Worm (Caenorhabditis elegans) whole organism, young adult: ENCODE data around the gene T22D1.1.

Source experiments
- B0019.2 ChIP-seq: fragments of 200-800 bp; sonication (Bioruptor generic); conservative IDR thresholded peaks from 2 replicates; pipeline ENCODE4 v1.3.6; 2022; ENCODE audit warnings: missing genetic modification reagents, missing genetic modification characterization, missing compliant biosample characterization
- B0035.1 ChIP-seq: sonication (generic microtip); optimal IDR thresholded peaks from 2 replicates; lab custom pipeline; 2016; ENCODE audit warnings: missing genetic modification characterization, mild to moderate bottlenecking, missing compliant biosample characterization, missing genotype, missing genetic modification reagents
- B0261.1 ChIP-seq: sonication (generic microtip); optimal IDR thresholded peaks from 2 replicates; lab custom pipeline; 2016; ENCODE audit warnings: mild to moderate bottlenecking, missing genetic modification characterization, moderate library complexity, missing compliant biosample characterization
- F22D6.2 ChIP-seq: sonication (generic microtip); optimal IDR thresholded peaks from 2 replicates; lab custom pipeline; 2016; ENCODE audit warnings: mild to moderate bottlenecking, missing genetic modification characterization, missing compliant biosample characterization
- F37B4.10 ChIP-seq: fragments of 200-800 bp; sonication (Bioruptor generic); IDR thresholded peaks from 2 replicates; pipeline ENCODE4 v1.3.6; 2022; ENCODE audit warnings: missing genetic modification characterization, missing compliant biosample characterization
- F49E8.2 ChIP-seq: sonication (generic microtip); optimal IDR thresholded peaks from 3 replicates; lab custom pipeline; 2017; ENCODE audit warnings: missing genetic modification characterization, mild to moderate bottlenecking, missing compliant biosample characterization, antibody characterized with exemption, moderate library complexity; ENCODE audit not compliant: insufficient read depth
- K12H6.12 ChIP-seq: fragments of 200-800 bp; sonication (Bioruptor generic); optimal IDR thresholded peaks from 2 replicates; lab custom pipeline; 2018; ENCODE audit warnings: mild to moderate bottlenecking, missing genetic modification characterization, missing compliant biosample characterization
- T26A5.8 ChIP-seq: sonication (generic microtip); optimal IDR thresholded peaks from 2 replicates; lab custom pipeline; 2016; ENCODE audit warnings: missing genetic modification characterization, missing compliant biosample characterization
- Y56A3A.18 ChIP-seq: fragments of 200-800 bp; sonication (Bioruptor generic); IDR thresholded peaks from 2 replicates; pipeline ENCODE4 v1.3.6; 2022; ENCODE audit warnings: missing genetic modification reagents, missing genetic modification characterization, missing compliant biosample characterization
- Y67H2A.10 ChIP-seq: fragments of 200-800 bp; sonication (Bioruptor generic); conservative IDR thresholded peaks from 2 replicates; pipeline ENCODE4 v1.3.6; 2022; ENCODE audit warnings: missing genetic modification reagents, missing genetic modification characterization, missing compliant biosample characterization
- ZK185.1 ChIP-seq: sonication (generic microtip); optimal IDR thresholded peaks from 2 replicates; lab custom pipeline; 2016; ENCODE audit warnings: mild to moderate bottlenecking, missing genetic modification characterization, missing compliant biosample characterization; ENCODE audit not compliant: poor library complexity, severe bottlenecking
- ama-1 ChIP-seq, 3 experiments: fragments of 150-350 bp in 1 of 3; sonication (generic microtip) in 2 of 3; optimal IDR thresholded peaks; 2 replicates each; lab custom pipeline; 2014 to 2018; ENCODE audit warnings: missing biosample characterization in 2 of 3, missing genetic modification characterization in 2 of 3, missing genetic modification reagents in 2 of 3
- athp-1 ChIP-seq: sonication (generic microtip); optimal IDR thresholded peaks from 2 replicates; lab custom pipeline; 2017; ENCODE audit warnings: mild to moderate bottlenecking, missing genetic modification characterization, missing compliant biosample characterization
- attf-6 ChIP-seq: fragments of 200-800 bp; sonication (Bioruptor generic); IDR thresholded peaks from 2 replicates; pipeline ENCODE4 v1.3.6; 2022; ENCODE audit warnings: missing genetic modification reagents, missing genetic modification characterization, missing compliant biosample characterization
- bed-2 ChIP-seq: fragments of 200-800 bp; sonication (Bioruptor generic); IDR thresholded peaks from 2 replicates; pipeline ENCODE4 v1.3.6; 2022; ENCODE audit warnings: missing genetic modification reagents, missing genetic modification characterization, missing compliant biosample characterization
- ceh-100 ChIP-seq: fragments of 200-800 bp; sonication (Bioruptor generic); IDR thresholded peaks from 2 replicates; pipeline ENCODE4 v1.3.6; 2022; ENCODE audit warnings: missing genetic modification reagents, missing genetic modification characterization, missing compliant biosample characterization
- ceh-27 ChIP-seq: fragments of 200-800 bp; sonication (Bioruptor generic); optimal IDR thresholded peaks from 2 replicates; lab custom pipeline; 2018; ENCODE audit warnings: mild to moderate bottlenecking, missing genetic modification characterization, moderate library complexity, missing compliant biosample characterization
- ceh-79 ChIP-seq: sonication (generic microtip); optimal IDR thresholded peaks from 2 replicates; lab custom pipeline; 2017; ENCODE audit warnings: mild to moderate bottlenecking, missing genetic modification characterization, missing compliant biosample characterization
- dox-1 ChIP-seq: fragments of 200-800 bp; sonication (Bioruptor generic); IDR thresholded peaks from 2 replicates; pipeline ENCODE4 v1.3.6; 2022; ENCODE audit warnings: missing genetic modification reagents, missing genetic modification characterization, missing compliant biosample characterization
- dpff-1 ChIP-seq: sonication (generic microtip); optimal IDR thresholded peaks from 2 replicates; lab custom pipeline; 2017; ENCODE audit warnings: mild to moderate bottlenecking, missing genetic modification characterization, missing compliant biosample characterization
- gei-17 ChIP-seq: fragments of 200-800 bp; sonication (Bioruptor generic); optimal IDR thresholded peaks from 2 replicates; lab custom pipeline; 2018; ENCODE audit warnings: mild to moderate bottlenecking, missing genetic modification characterization, missing compliant biosample characterization
- him-1 ChIP-seq: sonication (generic microtip); optimal IDR thresholded peaks from 2 replicates; lab custom pipeline; 2016; ENCODE audit warnings: missing genotype, missing genetic modification reagents, missing genetic modification characterization, missing compliant biosample characterization
- hlh-26 ChIP-seq: fragments of 200-800 bp; sonication (Bioruptor generic); conservative IDR thresholded peaks from 2 replicates; pipeline ENCODE4 v1.3.6; 2022; ENCODE audit warnings: missing genetic modification reagents, missing genetic modification characterization, missing compliant biosample characterization
- hmg-1.2 ChIP-seq: fragments of 200-800 bp; sonication (Bioruptor generic); IDR thresholded peaks from 2 replicates; pipeline ENCODE4 v1.3.6; 2022; ENCODE audit warnings: missing genetic modification reagents, missing genetic modification characterization, missing compliant biosample characterization
- lin-26 ChIP-seq: fragments of 200-800 bp; sonication (Bioruptor generic); IDR thresholded peaks from 2 replicates; pipeline ENCODE4 v1.3.6; 2022; ENCODE audit warnings: missing genetic modification reagents, missing genetic modification characterization, missing compliant biosample characterization
- lin-35 ChIP-seq, 3 experiments: fragments of 150-350 bp in 2 of 3; sonication (generic microtip) in 1 of 3; optimal IDR thresholded peaks; 2 replicates each; lab custom pipeline; 2014 to 2018; ENCODE audit warnings: missing biosample characterization in 3 of 3, missing genetic modification characterization in 3 of 3, missing genetic modification reagents in 3 of 3
- lin-54 ChIP-seq: fragments of 200-800 bp; sonication (Bioruptor generic); optimal IDR thresholded peaks from 2 replicates; lab custom pipeline; 2018; ENCODE audit warnings: mild to moderate bottlenecking, missing genetic modification characterization, missing compliant biosample characterization
- lsl-1 ChIP-seq: fragments of 200-800 bp; sonication (Bioruptor generic); optimal IDR thresholded peaks from 2 replicates; lab custom pipeline; 2018; ENCODE audit warnings: mild to moderate bottlenecking, missing genetic modification characterization, moderate library complexity, missing compliant biosample characterization
- madf-3 ChIP-seq: fragments of 200-800 bp; sonication (Bioruptor generic); IDR thresholded peaks from 2 replicates; pipeline ENCODE4 v1.3.6; 2022; ENCODE audit warnings: missing genetic modification reagents, missing genetic modification characterization, missing compliant biosample characterization
- mcd-1 ChIP-seq: fragments of 200-800 bp; sonication (Bioruptor generic); IDR thresholded peaks from 2 replicates; pipeline ENCODE4 v1.3.6; 2022; ENCODE audit warnings: missing genetic modification reagents, missing genetic modification characterization, missing compliant biosample characterization
- mxl-1 ChIP-seq: sonication (generic microtip); optimal IDR thresholded peaks from 2 replicates; lab custom pipeline; 2016; ENCODE audit warnings: missing genetic modification characterization, missing compliant biosample characterization
- nfya-1 ChIP-seq: sonication (generic microtip); optimal IDR thresholded peaks from 2 replicates; lab custom pipeline; 2017; ENCODE audit warnings: antibody characterized with exemption, missing compliant biosample characterization, missing genetic modification characterization, borderline replicate concordance; ENCODE audit not compliant: insufficient read depth
- nfyb-1 ChIP-seq: fragments of 200-800 bp; sonication (Bioruptor generic); IDR thresholded peaks from 2 replicates; pipeline ENCODE4 v1.3.6; 2022; ENCODE audit warnings: missing genetic modification reagents, missing genetic modification characterization, missing compliant biosample characterization
- pbrm-1 ChIP-seq: fragments of 200-800 bp; sonication (Bioruptor generic); IDR thresholded peaks from 2 replicates; pipeline ENCODE4 v1.3.6; 2022; ENCODE audit warnings: missing genetic modification reagents, missing genetic modification characterization, missing compliant biosample characterization
- rcor-1 ChIP-seq: fragments of 200-800 bp; sonication (Bioruptor generic); IDR thresholded peaks from 2 replicates; pipeline ENCODE4 v1.3.6; 2022; ENCODE audit warnings: missing genetic modification reagents, missing genetic modification characterization, missing compliant biosample characterization
- sea-2 ChIP-seq: fragments of 200-800 bp; sonication (Bioruptor generic); IDR thresholded peaks from 2 replicates; pipeline ENCODE4 v1.3.6; 2022; ENCODE audit warnings: missing genetic modification characterization, missing compliant biosample characterization
- snpc-1.1 ChIP-seq: sonication (generic microtip); optimal IDR thresholded peaks from 2 replicates; lab custom pipeline; 2017; ENCODE audit warnings: missing genetic modification characterization, mild to moderate bottlenecking, missing compliant biosample characterization, antibody characterized with exemption, moderate library complexity, missing genotype, missing genetic modification reagents; ENCODE audit not compliant: insufficient read depth
- snpc-4 ChIP-seq, 5 experiments: fragments of 150-350 bp in 1 of 5; sonication (generic microtip) in 4 of 5; optimal IDR thresholded peaks; 2 replicates each; lab custom pipeline; 2014 to 2018; ENCODE audit warnings: missing genetic modification characterization in 5 of 5, missing biosample characterization in 3 of 5, antibody characterized with exemption in 2 of 5, mild to moderate bottlenecking in 2 of 5, missing compliant biosample characterization in 2 of 5, missing genotype in 2 of 5, moderate library complexity in 2 of 5, missing genetic modification reagents in 1 of 5
- sptf-2 ChIP-seq: fragments of 200-800 bp; sonication (Bioruptor generic); optimal IDR thresholded peaks from 2 replicates; lab custom pipeline; 2018; ENCODE audit warnings: mild to moderate bottlenecking, missing genetic modification characterization, missing compliant biosample characterization
- tbp1 ChIP-seq: fragments of 200-800 bp; sonication (Bioruptor generic); optimal IDR thresholded peaks from 2 replicates; lab custom pipeline; 2018; ENCODE audit warnings: mild to moderate bottlenecking, missing genetic modification characterization, missing compliant biosample characterization
- tlf-1 ChIP-seq: fragments of 200-800 bp; sonication (Bioruptor generic); optimal IDR thresholded peaks from 2 replicates; lab custom pipeline; 2018; ENCODE audit warnings: mild to moderate bottlenecking, missing genetic modification characterization, missing compliant biosample characterization
- unc-130 ChIP-seq: sonication (generic microtip); optimal IDR thresholded peaks from 2 replicates; lab custom pipeline; 2016; ENCODE audit warnings: missing genetic modification reagents, missing genetic modification characterization, missing compliant biosample characterization
- unc-62 ChIP-seq: fragments of 150-350 bp; optimal IDR thresholded peaks from 2 replicates; lab custom pipeline; 2014; ENCODE audit warnings: missing biosample characterization, missing genetic modification reagents, missing genetic modification characterization
- xnd-1 ChIP-seq: sonication (generic microtip); optimal IDR thresholded peaks from 2 replicates; lab custom pipeline; 2016; ENCODE audit warnings: missing genotype, missing genetic modification reagents, missing genetic modification characterization, missing compliant biosample characterization
- ztf-6 ChIP-seq: fragments of 200-800 bp; sonication (Bioruptor generic); IDR thresholded peaks from 2 replicates; pipeline ENCODE4 v1.3.6; 2022; ENCODE audit warnings: missing genetic modification reagents, missing genetic modification characterization, missing compliant biosample characterization

Gene T22D1.1

DNA sequence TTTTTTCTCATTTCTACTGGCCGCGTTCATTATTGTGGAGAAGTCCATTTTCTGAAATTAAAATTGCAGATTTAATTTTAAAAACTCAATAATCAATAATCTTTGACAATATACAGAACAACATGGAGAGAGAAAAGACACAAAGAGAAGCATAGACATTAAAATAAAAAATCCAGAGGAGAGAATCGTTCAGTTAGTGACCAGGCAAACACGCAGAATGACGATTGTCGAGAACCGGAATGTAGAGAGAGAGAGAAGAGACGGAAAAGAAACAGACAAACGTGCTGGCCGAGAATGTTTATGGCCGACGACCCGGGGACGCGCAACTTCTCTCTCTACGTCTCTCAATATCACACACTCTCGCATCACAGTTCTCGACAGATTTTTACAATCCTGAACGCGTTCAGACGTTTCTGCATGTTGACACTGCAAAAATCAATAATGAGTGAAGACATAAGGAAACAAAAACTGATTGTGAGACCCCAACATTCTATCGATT is 35.5 kb upstream of the T22D1.1 start, which contains the start of the genes T05A12.3 and T05A12.4 (continued):
- TF ChIP-seq unc-62 (GFP tag; lab: Kevin White, UChicago) (no peak), sea-2 (GFP tag; lab: Robert Waterston, UW) (no peak), unc-130 (GFP tag; lab: Kevin White, UChicago) (peak; percentile 71), ZK185.1 (peak; percentile 64), bed-2 (GFP tag; lab: Robert Waterston, UW) (peak; percentile 65; the same call in 1 of the 2 replicates), athp-1 (tag; lab: Kevin White, UChicago) (peak; percentile 18), pbrm-1 (peak; percentile 85), madf-3 (GFP tag; lab: Robert Waterston, UW) (peak; percentile 79), snpc-4 (GFP tag; optimal IDR thresholded peaks at IDR 0.05; lab: Kevin White, UChicago) (peak; percentile 68), snpc-4 (tag; optimal IDR thresholded peaks at IDR 0.05; lab: Kevin White, UChicago) (peak in 3 of 4 experiments; percentile 75 to 86 (median 85)), ztf-6 (GFP tag; lab: Robert Waterston, UW) (0 out of 2 replicates have a peak, but pooled peaks have one; percentile 55)

DNA sequence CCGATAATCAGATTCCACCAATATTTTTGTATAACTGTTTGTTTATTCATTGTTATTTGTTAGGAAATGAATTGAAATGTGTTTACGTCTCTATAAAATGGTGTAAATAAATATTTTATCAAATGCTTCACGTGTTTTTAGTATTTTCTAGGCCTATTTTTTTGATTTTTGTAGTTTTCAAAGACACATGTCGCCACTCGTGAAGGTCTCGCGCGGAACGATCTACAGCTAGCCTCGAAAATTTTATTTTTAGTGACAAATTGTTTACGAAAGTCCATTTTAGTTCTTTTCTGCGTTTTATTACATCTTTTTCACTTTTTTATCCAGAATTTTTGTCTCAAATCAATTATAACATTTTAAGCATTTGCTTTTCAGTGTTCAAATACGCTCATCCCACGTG is 19.6 kb upstream of the T22D1.1 start, which contains the start of gene T22D1.5:
TSS of gene T22D1.5 (plus strand) at position 376 of the 400 bp plus-strand sequence.
- TF ChIP-seq B0261.1, result no peak
- TF ChIP-seq lin-54 (GFP tag; lab: Kevin White, UChicago), result no peak
- no peak for TF ChIP-seq T26A5.8 (tag; lab: Kevin White, UChicago)
- no peak for TF ChIP-seq rcor-1 (GFP tag; lab: Robert Waterston, UW)
- TF ChIP-seq K12H6.12 (tag; lab: Kevin White, UChicago), result no peak
- peak in 1 of 3 experiments; percentile 18 for TF ChIP-seq lin-35 (GFP tag; optimal IDR thresholded peaks at IDR 0.05; lab: Kevin White, UChicago)
- TF ChIP-seq ceh-100 (GFP tag; lab: Robert Waterston, UW), result no peak
- peak; percentile 92 for TF ChIP-seq xnd-1 (tag; lab: Kevin White, UChicago)
- no peak for TF ChIP-seq ama-1 (optimal IDR thresholded peaks at IDR 0.05; lab: Kevin White, UChicago)
- no peak for TF ChIP-seq ama-1 (GFP tag; optimal IDR thresholded peaks at IDR 0.05; lab: Kevin White, UChicago)
- TF ChIP-seq snpc-1.1 (tag; lab: Kevin White, UChicago), result peak; percentile 50
- TF ChIP-seq dpff-1 (tag; lab: Kevin White, UChicago), result no peak
- TF ChIP-seq Y67H2A.10 (GFP tag; lab: Robert Waterston, UW), result no peak
- no peak for TF ChIP-seq attf-6 (GFP tag; lab: Robert Waterston, UW)
- TF ChIP-seq sea-2 (GFP tag; lab: Robert Waterston, UW), result no peak
- no peak for TF ChIP-seq gei-17 (GFP tag; lab: Kevin White, UChicago)
- TF ChIP-seq tbp1 (GFP tag; lab: Kevin White, UChicago), result no peak
- TF ChIP-seq sptf-2 (GFP tag; lab: Kevin White, UChicago), result no peak
- no peak for TF ChIP-seq ceh-27
- peak; percentile 91 for TF ChIP-seq lsl-1 (GFP tag; lab: Kevin White, UChicago)
- TF ChIP-seq mxl-1 (tag; lab: Kevin White, UChicago), result no peak
- no peak for TF ChIP-seq bed-2 (GFP tag; lab: Robert Waterston, UW)
- TF ChIP-seq tlf-1 (GFP tag; lab: Kevin White, UChicago), result no peak
- TF ChIP-seq lin-26 (GFP tag; lab: Robert Waterston, UW), result no peak
- peak; percentile 61 for TF ChIP-seq snpc-4 (GFP tag; optimal IDR thresholded peaks at IDR 0.05; lab: Kevin White, UChicago)
- peak in 3 of 4 experiments; percentile 70 to 83 (median 77) for TF ChIP-seq snpc-4 (tag; optimal IDR thresholded peaks at IDR 0.05; lab: Kevin White, UChicago)
- TF ChIP-seq nfya-1 (tag; lab: Kevin White, UChicago), result no peak
- no peak for TF ChIP-seq pbrm-1
- TF ChIP-seq nfyb-1 (GFP tag; lab: Robert Waterston, UW), result no peak
- no peak for TF ChIP-seq hlh-26
- no peak for TF ChIP-seq Y56A3A.18
- TF ChIP-seq B0035.1 (tag; lab: Kevin White, UChicago), result no peak
- no peak for TF ChIP-seq dox-1 (GFP tag; lab: Robert Waterston, UW)
- peak; percentile 11 for TF ChIP-seq him-1
- TF ChIP-seq B0019.2 (GFP tag; lab: Robert Waterston, UW), result no peak
- TF ChIP-seq F37B4.10, result no peak
- no peak for TF ChIP-seq mcd-1
- TF ChIP-seq ceh-79 (tag; lab: Kevin White, UChicago), result no peak
- TF ChIP-seq F22D6.2 (tag; lab: Kevin White, UChicago), result no peak
- TF ChIP-seq F49E8.2 (tag; lab: Kevin White, UChicago), result peak; percentile 9
- TF ChIP-seq hmg-1.2 (GFP tag; lab: Robert Waterston, UW), result no peak
